Worm (Caenorhabditis elegans) whole organism, young adult: Measurements from ENCODE around the gene npr-36.

Experiments
- C06A6.2 ChIP-seq: fragments of 200-800 bp; sonication (Bioruptor generic); conservative IDR thresholded peaks from 2 replicates; pipeline ENCODE4 v1.3.6; 2022; ENCODE audit warnings: missing genetic modification characterization, missing compliant biosample characterization
- F49E8.2 ChIP-seq: sonication (generic microtip); optimal IDR thresholded peaks from 3 replicates; lab custom pipeline; 2017; ENCODE audit warnings: missing genetic modification characterization, mild to moderate bottlenecking, missing compliant biosample characterization, antibody characterized with exemption, moderate library complexity; ENCODE audit not compliant: insufficient read depth
- F57A8.1 ChIP-seq: fragments of 200-800 bp; sonication (Bioruptor generic); optimal IDR thresholded peaks from 2 replicates; lab custom pipeline; 2018; ENCODE audit warnings: mild to moderate bottlenecking, missing genetic modification characterization, moderate library complexity, missing compliant biosample characterization
- Y53F4B.3 ChIP-seq: fragments of 200-800 bp; sonication (Bioruptor generic); IDR thresholded peaks from 2 replicates; pipeline ENCODE4 v1.3.6; 2022; ENCODE audit warnings: missing genetic modification reagents, missing genetic modification characterization, missing compliant biosample characterization
- ccch-3 ChIP-seq: fragments of 200-800 bp; sonication (Bioruptor generic); optimal IDR thresholded peaks from 2 replicates; lab custom pipeline; 2018; ENCODE audit warnings: mild to moderate bottlenecking, missing genetic modification characterization, missing compliant biosample characterization
- ceh-91 ChIP-seq: fragments of 200-800 bp; sonication (Bioruptor generic); IDR thresholded peaks from 2 replicates; pipeline ENCODE4 v1.3.6; 2022; ENCODE audit warnings: missing genetic modification reagents, missing genetic modification characterization, missing compliant biosample characterization
- hlh-12 ChIP-seq: sonication (generic microtip); optimal IDR thresholded peaks from 2 replicates; lab custom pipeline; 2016; ENCODE audit warnings: missing genetic modification characterization, missing compliant biosample characterization
- lin-26 ChIP-seq: fragments of 200-800 bp; sonication (Bioruptor generic); IDR thresholded peaks from 2 replicates; pipeline ENCODE4 v1.3.6; 2022; ENCODE audit warnings: missing genetic modification reagents, missing genetic modification characterization, missing compliant biosample characterization
- lin-35 ChIP-seq, 3 experiments: fragments of 150-350 bp in 2 of 3; sonication (generic microtip) in 1 of 3; optimal IDR thresholded peaks; 2 replicates each; lab custom pipeline; 2014 to 2018; ENCODE audit warnings: missing biosample characterization in 3 of 3, missing genetic modification characterization in 3 of 3, missing genetic modification reagents in 3 of 3
- madf-10 ChIP-seq: sonication (generic microtip); optimal IDR thresholded peaks from 2 replicates; lab custom pipeline; 2016; ENCODE audit warnings: mild to moderate bottlenecking, missing genetic modification characterization, missing compliant biosample characterization
- nfya-1 ChIP-seq: sonication (generic microtip); optimal IDR thresholded peaks from 2 replicates; lab custom pipeline; 2017; ENCODE audit warnings: antibody characterized with exemption, missing compliant biosample characterization, missing genetic modification characterization, borderline replicate concordance; ENCODE audit not compliant: insufficient read depth
- nhr-27 ChIP-seq: fragments of 200-800 bp; sonication (Bioruptor generic); optimal IDR thresholded peaks from 2 replicates; lab custom pipeline; 2018; ENCODE audit warnings: mild to moderate bottlenecking, missing genetic modification characterization, moderate library complexity, missing compliant biosample characterization
- snpc-4 ChIP-seq, 5 experiments: fragments of 150-350 bp in 1 of 5; sonication (generic microtip) in 4 of 5; optimal IDR thresholded peaks; 2 replicates each; lab custom pipeline; 2014 to 2018; ENCODE audit warnings: missing genetic modification characterization in 5 of 5, missing biosample characterization in 3 of 5, antibody characterized with exemption in 2 of 5, mild to moderate bottlenecking in 2 of 5, missing compliant biosample characterization in 2 of 5, missing genotype in 2 of 5, moderate library complexity in 2 of 5, missing genetic modification reagents in 1 of 5
- unc-130 ChIP-seq: sonication (generic microtip); optimal IDR thresholded peaks from 2 replicates; lab custom pipeline; 2016; ENCODE audit warnings: missing genetic modification reagents, missing genetic modification characterization, missing compliant biosample characterization

- TF ChIP-seq lin-35 (GFP tag; optimal IDR thresholded peaks at IDR 0.05; lab: Kevin White, UChicago) (no peak), unc-130 (GFP tag; lab: Kevin White, UChicago) (no peak), lin-26 (GFP tag; lab: Robert Waterston, UW) (no peak), ccch-3 (no peak), madf-10 (tag; lab: Kevin White, UChicago) (no peak), hlh-12 (no peak), snpc-4 (GFP tag; optimal IDR thresholded peaks at IDR 0.05; lab: Kevin White, UChicago) (no peak), snpc-4 (tag; optimal IDR thresholded peaks at IDR 0.05; lab: Kevin White, UChicago) (no peak), F49E8.2 (tag; lab: Kevin White, UChicago) (no peak), nfya-1 (tag; lab: Kevin White, UChicago) (no peak), ceh-91 (GFP tag; lab: Robert Waterston, UW) (no peak), F57A8.1 (GFP tag; lab: Kevin White, UChicago) (no peak), C06A6.2 (GFP tag; lab: Robert Waterston, UW) (no peak), nhr-27 (tag; lab: Kevin White, UChicago) (no peak), Y53F4B.3 (no peak)
These were observed 38.7 kb downstream of the npr-36 start, which contains the start of gene F11C7.7 for ce11 chrX:17398293-17398692.
